Worm (Caenorhabditis elegans) whole organism, L4 larva: ENCODE results near the gene F32D1.3.
A peak's percentile ranks its signal among the peaks of the same experiment; 100 is the strongest.

Experiments
- F26F4.8 ChIP-seq: fragments of 200-800 bp; sonication (Bioruptor generic); conservative IDR thresholded peaks from 2 replicates; pipeline ENCODE4 v1.3.6; 2022; ENCODE audit warnings: missing genetic modification characterization, missing compliant biosample characterization
- F37D6.2 ChIP-seq: sonication (generic microtip); optimal IDR thresholded peaks from 2 replicates; lab custom pipeline; 2016; ENCODE audit warnings: mild to moderate bottlenecking, missing genetic modification characterization, missing compliant biosample characterization
- F49E8.2 ChIP-seq: sonication (generic microtip); optimal IDR thresholded peaks from 2 replicates; lab custom pipeline; 2016; ENCODE audit warnings: missing compliant biosample characterization, mild to moderate bottlenecking, missing genetic modification characterization, borderline replicate concordance
- T26A8.4 ChIP-seq: fragments of 200-800 bp; sonication (Bioruptor generic); IDR thresholded peaks from 2 replicates; pipeline ENCODE4 v1.3.6; 2022; ENCODE audit warnings: missing genetic modification characterization, missing compliant biosample characterization
- Y48G9A.11 ChIP-seq: fragments of 200-800 bp; sonication (Bioruptor generic); IDR thresholded peaks from 2 replicates; pipeline ENCODE4 v1.3.6; 2022; ENCODE audit warnings: missing genetic modification reagents, missing genetic modification characterization, missing compliant biosample characterization
- ZK337.2 ChIP-seq: fragments of 200-800 bp; sonication (Bioruptor generic); IDR thresholded peaks from 2 replicates; pipeline ENCODE4 v1.3.6; 2022; ENCODE audit warnings: missing genetic modification reagents, missing genetic modification characterization, missing compliant biosample characterization
- aha-1 ChIP-seq: fragments of 150-350 bp; peaks from one replicate; lab custom pipeline; 2014; ENCODE audit warnings: missing biosample characterization, missing genetic modification characterization
- arid-1 ChIP-seq: fragments of 200-800 bp; sonication (Bioruptor generic); conservative IDR thresholded peaks from 2 replicates; pipeline ENCODE4 v1.3.6; 2022; ENCODE audit warnings: missing genetic modification reagents, missing genetic modification characterization, missing compliant biosample characterization
- ceh-28 ChIP-seq: fragments of 150-350 bp; optimal IDR thresholded peaks from 2 replicates; lab custom pipeline; 2014; ENCODE audit warnings: missing biosample characterization, missing genetic modification reagents, missing genetic modification characterization
- ceh-32 ChIP-seq: sonication (generic microtip); optimal IDR thresholded peaks from 2 replicates; lab custom pipeline; 2016; ENCODE audit warnings: mild to moderate bottlenecking, missing genetic modification characterization, missing compliant biosample characterization; ENCODE audit not compliant: poor library complexity
- ceh-82 ChIP-seq: sonication (generic microtip); optimal IDR thresholded peaks from 2 replicates; lab custom pipeline; 2017; ENCODE audit warnings: missing biosample characterization, missing genetic modification characterization
- ces-1 ChIP-seq: fragments of 150-350 bp; sonication (generic microtip); optimal IDR thresholded peaks from 4 replicates; lab custom pipeline; 2014; ENCODE audit warnings: missing biosample characterization, missing genetic modification reagents, missing genetic modification characterization
- cey-2 ChIP-seq: sonication (generic microtip); optimal IDR thresholded peaks from 3 replicates; lab custom pipeline; 2017; ENCODE audit warnings: missing genetic modification characterization, mild to moderate bottlenecking, missing compliant biosample characterization, antibody characterized with exemption, borderline replicate concordance; ENCODE audit not compliant: insufficient read depth
- daf-12 ChIP-seq: fragments of 150-350 bp; optimal IDR thresholded peaks from 2 replicates; lab custom pipeline; 2014; ENCODE audit warnings: missing biosample characterization, missing genetic modification reagents, missing genetic modification characterization
- daf-16 ChIP-seq, 3 experiments: sonication (generic microtip); optimal IDR thresholded peaks; 2 replicates each; lab custom pipeline; 2016 to 2017; ENCODE audit warnings: missing genetic modification characterization in 3 of 3, missing genetic modification reagents in 3 of 3, mild to moderate bottlenecking in 2 of 3, missing compliant biosample characterization in 2 of 3, missing biosample characterization in 1 of 3, moderate library complexity in 1 of 3
- daf-19 ChIP-seq: fragments of 200-800 bp; sonication (Bioruptor generic); conservative IDR thresholded peaks from 2 replicates; pipeline ENCODE4 v1.3.6; 2022; ENCODE audit warnings: missing genetic modification characterization, missing compliant biosample characterization
- dmd-6 ChIP-seq: fragments of 200-800 bp; sonication (Bioruptor generic); IDR thresholded peaks from 2 replicates; pipeline ENCODE4 v1.3.6; 2022; ENCODE audit warnings: missing genetic modification reagents, missing genetic modification characterization, missing compliant biosample characterization
- dmd-8 ChIP-seq: fragments of 200-800 bp; sonication (Bioruptor generic); IDR thresholded peaks from 2 replicates; pipeline ENCODE4 v1.3.6; 2022; ENCODE audit warnings: missing genetic modification characterization, missing compliant biosample characterization
- dpl-1 ChIP-seq: fragments of 150-350 bp; optimal IDR thresholded peaks from 2 replicates; lab custom pipeline; 2014; ENCODE audit warnings: missing biosample characterization, missing genetic modification reagents, missing genetic modification characterization
- duxl-1 ChIP-seq: sonication (generic microtip); optimal IDR thresholded peaks from 2 replicates; lab custom pipeline; 2016; ENCODE audit warnings: mild to moderate bottlenecking, missing genetic modification characterization, moderate library complexity, missing compliant biosample characterization; ENCODE audit not compliant: poor library complexity
- dve-1 ChIP-seq: sonication (generic microtip); optimal IDR thresholded peaks from 2 replicates; lab custom pipeline; 2017; ENCODE audit warnings: antibody characterized with exemption, mild to moderate bottlenecking, missing genetic modification characterization, missing compliant biosample characterization; ENCODE audit not compliant: insufficient read depth
- egl-27 ChIP-seq: sonication (generic microtip); optimal IDR thresholded peaks from 3 replicates; lab custom pipeline; 2017; ENCODE audit warnings: missing biosample characterization, missing genetic modification reagents, missing genetic modification characterization
- gei-8 ChIP-seq: fragments of 200-800 bp; sonication (Bioruptor generic); optimal IDR thresholded peaks from 2 replicates; lab custom pipeline; 2018; ENCODE audit warnings: mild to moderate bottlenecking, missing genetic modification characterization, missing compliant biosample characterization
- hif-1 ChIP-seq, 2 experiments: sonication (generic microtip); optimal IDR thresholded peaks; 2 replicates each; lab custom pipeline; 2016 to 2017; ENCODE audit warnings: missing compliant biosample characterization in 2 of 2, missing genetic modification characterization in 2 of 2, missing genetic modification reagents in 2 of 2, missing genotype in 2 of 2, mild to moderate bottlenecking in 1 of 2
- hlh-11 ChIP-seq: fragments of 200-800 bp; sonication (Bioruptor generic); optimal IDR thresholded peaks from 2 replicates; lab custom pipeline; 2018; ENCODE audit warnings: mild to moderate bottlenecking, missing genetic modification characterization, missing compliant biosample characterization
- hlh-30 ChIP-seq: sonication (generic microtip); optimal IDR thresholded peaks from 2 replicates; lab custom pipeline; 2017; ENCODE audit warnings: antibody characterized with exemption, mild to moderate bottlenecking, missing genetic modification characterization, missing compliant biosample characterization; ENCODE audit not compliant: insufficient read depth
- hmg-1.1 ChIP-seq: fragments of 200-800 bp; sonication (Bioruptor generic); IDR thresholded peaks from 2 replicates; pipeline ENCODE4 v1.3.6; 2022; ENCODE audit warnings: missing genetic modification reagents, missing genetic modification characterization, missing compliant biosample characterization
- jun-1 ChIP-seq: fragments of 150-350 bp; optimal IDR thresholded peaks from 2 replicates; lab custom pipeline; 2014; ENCODE audit warnings: missing biosample characterization, missing genetic modification reagents, missing genetic modification characterization
- lin-1 ChIP-seq: fragments of 200-800 bp; sonication (Bioruptor generic); IDR thresholded peaks from 2 replicates; pipeline ENCODE4 v1.3.6; 2022; ENCODE audit warnings: missing genetic modification reagents, missing genetic modification characterization, missing compliant biosample characterization
- lin-15B ChIP-seq: fragments of 150-350 bp; sonication (generic microtip); optimal IDR thresholded peaks from 3 replicates; lab custom pipeline; 2014; ENCODE audit warnings: missing biosample characterization, missing genetic modification characterization
- mes-2 ChIP-seq: sonication (generic microtip); optimal IDR thresholded peaks from 2 replicates; lab custom pipeline; 2016; ENCODE audit warnings: missing genotype, mild to moderate bottlenecking, missing genetic modification characterization, missing compliant biosample characterization; ENCODE audit not compliant: poor library complexity, severe bottlenecking
- nhr-10 ChIP-seq: fragments of 150-350 bp; optimal IDR thresholded peaks from 2 replicates; lab custom pipeline; 2014; ENCODE audit warnings: missing biosample characterization, missing genetic modification characterization
- nhr-11 ChIP-seq: fragments of 150-350 bp; optimal IDR thresholded peaks from 2 replicates; lab custom pipeline; 2014; ENCODE audit warnings: missing biosample characterization, missing genetic modification characterization
- nhr-111 ChIP-seq: fragments of 200-800 bp; sonication (Bioruptor generic); optimal IDR thresholded peaks from 2 replicates; lab custom pipeline; 2018; ENCODE audit warnings: mild to moderate bottlenecking, missing genetic modification characterization, missing compliant biosample characterization
- nhr-237 ChIP-seq: sonication (generic microtip); optimal IDR thresholded peaks from 2 replicates; lab custom pipeline; 2017; ENCODE audit warnings: missing biosample characterization, missing genetic modification characterization
- nhr-25 ChIP-seq: sonication (generic microtip); optimal IDR thresholded peaks from 2 replicates; lab custom pipeline; 2017; ENCODE audit warnings: missing genetic modification characterization, mild to moderate bottlenecking, missing compliant biosample characterization, antibody characterized with exemption, moderate library complexity, borderline replicate concordance; ENCODE audit not compliant: insufficient read depth
- nhr-41 ChIP-seq: fragments of 200-800 bp; sonication (Bioruptor generic); IDR thresholded peaks from 2 replicates; pipeline ENCODE4 v1.3.6; 2022; ENCODE audit warnings: missing genetic modification reagents, missing genetic modification characterization, missing compliant biosample characterization
- nhr-42 ChIP-seq: fragments of 200-800 bp; sonication (Bioruptor generic); IDR thresholded peaks from 2 replicates; pipeline ENCODE4 v1.3.6; 2022; ENCODE audit warnings: missing genetic modification characterization, missing compliant biosample characterization
- nhr-48 ChIP-seq: sonication (generic microtip); optimal IDR thresholded peaks from 2 replicates; lab custom pipeline; 2016; ENCODE audit warnings: mild to moderate bottlenecking, missing genetic modification characterization, missing compliant biosample characterization
- nhr-6 ChIP-seq: fragments of 150-350 bp; optimal IDR thresholded peaks from 2 replicates; lab custom pipeline; 2014; ENCODE audit warnings: missing biosample characterization, missing genetic modification characterization
- nhr-77 ChIP-seq: fragments of 150-350 bp; optimal IDR thresholded peaks from 2 replicates; lab custom pipeline; 2014; ENCODE audit warnings: missing biosample characterization, missing genetic modification characterization
- php-3 ChIP-seq: fragments of 200-800 bp; sonication (Bioruptor generic); IDR thresholded peaks from 2 replicates; pipeline ENCODE4 v1.3.6; 2022; ENCODE audit warnings: missing genetic modification reagents, missing genetic modification characterization, missing compliant biosample characterization
- pqm-1 ChIP-seq: sonication (generic microtip); optimal IDR thresholded peaks from 2 replicates; lab custom pipeline; 2017; ENCODE audit warnings: missing biosample characterization, missing genetic modification characterization
- sdz-12 ChIP-seq: fragments of 200-800 bp; sonication (Bioruptor generic); optimal IDR thresholded peaks from 2 replicates; lab custom pipeline; 2018; ENCODE audit warnings: mild to moderate bottlenecking, missing genetic modification characterization, missing compliant biosample characterization
- skn-1 ChIP-seq: fragments of 150-350 bp; optimal IDR thresholded peaks from 2 replicates; lab custom pipeline; 2014; ENCODE audit warnings: missing biosample characterization, missing genetic modification characterization
- spr-3 ChIP-seq: fragments of 200-800 bp; sonication (Bioruptor generic); optimal IDR thresholded peaks from 2 replicates; lab custom pipeline; 2018; ENCODE audit warnings: mild to moderate bottlenecking, missing genetic modification characterization, missing compliant biosample characterization
- tra-1 ChIP-seq: fragments of 200-800 bp; sonication (Bioruptor generic); IDR thresholded peaks from 2 replicates; pipeline ENCODE4 v1.3.6; 2022; ENCODE audit warnings: missing genetic modification reagents, missing genetic modification characterization, missing compliant biosample characterization
- zip-11 ChIP-seq: fragments of 200-800 bp; sonication (Bioruptor generic); IDR thresholded peaks from 2 replicates; pipeline ENCODE4 v1.3.6; 2022; ENCODE audit warnings: missing genetic modification characterization, missing compliant biosample characterization
- ztf-11 ChIP-seq: fragments of 150-350 bp; optimal IDR thresholded peaks from 2 replicates; lab custom pipeline; 2014; ENCODE audit warnings: missing biosample characterization, missing genetic modification characterization
- ztf-7 ChIP-seq: fragments of 150-350 bp; optimal IDR thresholded peaks from 2 replicates; lab custom pipeline; 2014; ENCODE audit warnings: missing biosample characterization, missing genetic modification characterization

The F32D1.3 gene

DNA sequence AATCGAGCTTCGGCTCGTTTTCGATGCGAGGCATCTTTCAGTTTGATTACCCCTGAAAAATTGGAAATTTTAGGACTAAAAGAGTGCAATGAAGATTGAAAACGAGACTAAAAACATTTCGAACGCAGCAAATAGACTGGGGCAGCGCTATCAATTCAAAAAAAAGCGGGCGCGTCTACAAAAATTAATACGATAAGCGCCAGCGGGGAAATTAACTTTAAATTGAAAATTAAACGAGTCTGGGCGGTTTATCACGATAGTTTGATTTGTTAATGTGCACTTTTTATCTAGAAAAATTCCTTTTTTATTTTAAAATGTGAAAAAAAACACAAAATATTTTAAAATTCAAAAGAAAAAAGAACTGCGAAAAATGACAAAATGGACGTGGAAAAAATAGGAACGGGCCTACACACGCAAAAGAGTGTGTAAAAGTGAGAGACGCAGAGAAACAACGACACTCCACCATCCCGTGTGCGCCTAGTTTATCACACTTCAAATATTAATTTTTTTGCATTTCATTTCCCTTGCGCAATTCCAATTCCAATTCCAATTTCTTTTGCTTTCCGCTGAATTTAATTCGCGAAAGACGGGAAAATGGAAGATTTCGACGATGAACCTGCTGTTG is 10.1 kb upstream of the F32D1.3 start, which contains the start of the genes gmpr-1 and fipp-1:
TSS of gene gmpr-1 (minus strand) at position 75 of the 625 bp plus-strand sequence.
TSS of gene fipp-1 (plus strand) at position 499 of the 625 bp plus-strand sequence.
- TF ChIP-seq T26A8.4 (GFP tag; lab: Robert Waterston, UW) (no peak), ceh-28 (no peak), hif-1 (tag; optimal IDR thresholded peaks at IDR 0.05; lab: Kevin White, UChicago) (peak in 1 of 2 experiments; percentile 21), pqm-1 (tag; lab: Kevin White, UChicago) (peak; percentile 67), gei-8 (GFP tag; lab: Kevin White, UChicago) (no peak), ceh-32 (tag; lab: Kevin White, UChicago) (no peak), php-3 (GFP tag; lab: Robert Waterston, UW) (no peak), ZK337.2 (GFP tag; lab: Robert Waterston, UW) (no peak), ces-1 (no peak), egl-27 (tag; lab: Kevin White, UChicago) (no peak), skn-1 (tag; lab: Kevin White, UChicago) (no peak), nhr-41 (no peak), F49E8.2 (tag; lab: Kevin White, UChicago) (no peak), daf-19 (no peak), dpl-1 (GFP tag; lab: Kevin White, UChicago) (peak; percentile 67), duxl-1 (no peak), Y48G9A.11 (peak; percentile 80), daf-12 (no peak), zip-11 (GFP tag; lab: Robert Waterston, UW) (no peak), nhr-237 (no peak), spr-3 (GFP tag; lab: Kevin White, UChicago) (no peak), arid-1 (GFP tag; lab: Robert Waterston, UW) (no peak), aha-1 (tag; lab: Kevin White, UChicago) (no peak), dmd-8 (GFP tag; lab: Robert Waterston, UW) (no peak), dmd-6 (no peak), hlh-30 (tag; lab: Kevin White, UChicago) (peak; percentile 42), ztf-11 (tag; lab: Kevin White, UChicago) (no peak), lin-1 (GFP tag; lab: Robert Waterston, UW) (no peak), nhr-77 (tag; lab: Kevin White, UChicago) (no peak), sdz-12 (GFP tag; lab: Kevin White, UChicago) (no peak), hmg-1.1 (peak; percentile 53), hlh-11 (peak; percentile 23), jun-1 (tag; lab: Kevin White, UChicago) (no peak), lin-15B (tag; lab: Kevin White, UChicago) (no peak), nhr-11 (no peak), ztf-7 (tag; lab: Kevin White, UChicago) (no peak), nhr-48 (no peak), F26F4.8 (GFP tag; lab: Robert Waterston, UW) (no peak), F37D6.2 (no peak), nhr-10 (no peak), ceh-82 (no peak), nhr-111 (GFP tag; lab: Kevin White, UChicago) (no peak), mes-2 (tag; lab: Kevin White, UChicago) (peak; percentile 60), tra-1 (GFP tag; lab: Robert Waterston, UW) (no peak), daf-16 (GFP tag; optimal IDR thresholded peaks at IDR 0.05; lab: Kevin White, UChicago) (no peak), daf-16 (tag; optimal IDR thresholded peaks at IDR 0.05; lab: Kevin White, UChicago) (no peak), nhr-25 (tag; lab: Kevin White, UChicago) (peak; percentile 5), dve-1 (tag; lab: Kevin White, UChicago) (peak; percentile 51), nhr-42 (GFP tag; lab: Robert Waterston, UW) (no peak), nhr-6 (tag; lab: Kevin White, UChicago) (no peak), cey-2 (tag; lab: Kevin White, UChicago) (no peak)
